Worm (Caenorhabditis elegans) whole organism, young adult: Measurements from ENCODE around the gene Y17G7B.12.

Experiments used
- B0035.1 ChIP-seq: sonication (generic microtip); optimal IDR thresholded peaks from 2 replicates; lab custom pipeline; 2016; ENCODE audit warnings: missing genetic modification characterization, mild to moderate bottlenecking, missing compliant biosample characterization, missing genotype, missing genetic modification reagents
- C06A6.2 ChIP-seq: fragments of 200-800 bp; sonication (Bioruptor generic); conservative IDR thresholded peaks from 2 replicates; pipeline ENCODE4 v1.3.6; 2022; ENCODE audit warnings: missing genetic modification characterization, missing compliant biosample characterization
- D2030.7 ChIP-seq: fragments of 200-800 bp; sonication (Bioruptor generic); IDR thresholded peaks from 2 replicates; pipeline ENCODE4 v1.3.6; 2022; ENCODE audit warnings: missing genetic modification reagents, missing genetic modification characterization, missing compliant biosample characterization
- F10E7.11 ChIP-seq: sonication (generic microtip); optimal IDR thresholded peaks from 2 replicates; lab custom pipeline; 2017; ENCODE audit warnings: mild to moderate bottlenecking, missing genetic modification characterization, moderate library complexity, missing compliant biosample characterization
- F22D6.2 ChIP-seq: sonication (generic microtip); optimal IDR thresholded peaks from 2 replicates; lab custom pipeline; 2016; ENCODE audit warnings: mild to moderate bottlenecking, missing genetic modification characterization, missing compliant biosample characterization
- F57A8.1 ChIP-seq: fragments of 200-800 bp; sonication (Bioruptor generic); optimal IDR thresholded peaks from 2 replicates; lab custom pipeline; 2018; ENCODE audit warnings: mild to moderate bottlenecking, missing genetic modification characterization, moderate library complexity, missing compliant biosample characterization
- Y53G8AR.9 ChIP-seq: fragments of 200-800 bp; sonication (Bioruptor generic); conservative IDR thresholded peaks from 2 replicates; pipeline ENCODE4 v1.3.6; 2022; ENCODE audit warnings: missing genetic modification reagents, missing genetic modification characterization, missing compliant biosample characterization
- ama-1 ChIP-seq, 3 experiments: fragments of 150-350 bp in 1 of 3; sonication (generic microtip) in 2 of 3; optimal IDR thresholded peaks; 2 replicates each; lab custom pipeline; 2014 to 2018; ENCODE audit warnings: missing biosample characterization in 2 of 3, missing genetic modification characterization in 2 of 3, missing genetic modification reagents in 2 of 3
- atf-7 ChIP-seq: sonication (generic microtip); optimal IDR thresholded peaks from 2 replicates; lab custom pipeline; 2017; ENCODE audit warnings: mild to moderate bottlenecking, missing genetic modification characterization, missing compliant biosample characterization
- athp-1 ChIP-seq: sonication (generic microtip); optimal IDR thresholded peaks from 2 replicates; lab custom pipeline; 2017; ENCODE audit warnings: mild to moderate bottlenecking, missing genetic modification characterization, missing compliant biosample characterization
- bed-2 ChIP-seq: fragments of 200-800 bp; sonication (Bioruptor generic); IDR thresholded peaks from 2 replicates; pipeline ENCODE4 v1.3.6; 2022; ENCODE audit warnings: missing genetic modification reagents, missing genetic modification characterization, missing compliant biosample characterization
- cebp-1 ChIP-seq, 2 experiments: fragments of 200-800 bp in 1 of 2; sonication (Bioruptor generic) in 1 of 2; sonication (generic microtip) in 1 of 2; IDR thresholded peaks in 1 of 2; optimal IDR thresholded peaks in 1 of 2; 2 replicates each; pipeline versions ENCODE4 v1.3.6 to Lab custom; 2017 to 2022; ENCODE audit warnings: missing compliant biosample characterization in 2 of 2, missing genetic modification characterization in 2 of 2, mild to moderate bottlenecking in 1 of 2, missing genetic modification reagents in 1 of 2, moderate library complexity in 1 of 2
- ceh-100 ChIP-seq: fragments of 200-800 bp; sonication (Bioruptor generic); IDR thresholded peaks from 2 replicates; pipeline ENCODE4 v1.3.6; 2022; ENCODE audit warnings: missing genetic modification reagents, missing genetic modification characterization, missing compliant biosample characterization
- ceh-79 ChIP-seq: sonication (generic microtip); optimal IDR thresholded peaks from 2 replicates; lab custom pipeline; 2017; ENCODE audit warnings: mild to moderate bottlenecking, missing genetic modification characterization, missing compliant biosample characterization
- ceh-91 ChIP-seq: fragments of 200-800 bp; sonication (Bioruptor generic); IDR thresholded peaks from 2 replicates; pipeline ENCODE4 v1.3.6; 2022; ENCODE audit warnings: missing genetic modification reagents, missing genetic modification characterization, missing compliant biosample characterization
- chd-7 ChIP-seq: sonication (generic microtip); optimal IDR thresholded peaks from 2 replicates; lab custom pipeline; 2016; ENCODE audit warnings: mild to moderate bottlenecking, missing genetic modification characterization, moderate library complexity, missing compliant biosample characterization
- die-1 ChIP-seq: sonication (generic microtip); optimal IDR thresholded peaks from 2 replicates; lab custom pipeline; 2016; ENCODE audit warnings: missing genotype, mild to moderate bottlenecking, missing genetic modification characterization, missing compliant biosample characterization
- dox-1 ChIP-seq: fragments of 200-800 bp; sonication (Bioruptor generic); IDR thresholded peaks from 2 replicates; pipeline ENCODE4 v1.3.6; 2022; ENCODE audit warnings: missing genetic modification reagents, missing genetic modification characterization, missing compliant biosample characterization
- efl-1 ChIP-seq: fragments of 150-350 bp; optimal IDR thresholded peaks from 2 replicates; lab custom pipeline; 2014; ENCODE audit warnings: missing biosample characterization, missing genetic modification reagents, missing genetic modification characterization
- egl-18 ChIP-seq: fragments of 200-800 bp; sonication (Bioruptor generic); IDR thresholded peaks from 2 replicates; pipeline ENCODE4 v1.3.6; 2022; ENCODE audit warnings: missing genetic modification reagents, missing genetic modification characterization, missing compliant biosample characterization
- egl-44 ChIP-seq: fragments of 200-800 bp; sonication (Bioruptor generic); IDR thresholded peaks from 2 replicates; pipeline ENCODE4 v1.3.6; 2022; ENCODE audit warnings: missing genetic modification reagents, missing genetic modification characterization, missing compliant biosample characterization
- gei-17 ChIP-seq: fragments of 200-800 bp; sonication (Bioruptor generic); optimal IDR thresholded peaks from 2 replicates; lab custom pipeline; 2018; ENCODE audit warnings: mild to moderate bottlenecking, missing genetic modification characterization, missing compliant biosample characterization
- him-1 ChIP-seq: sonication (generic microtip); optimal IDR thresholded peaks from 2 replicates; lab custom pipeline; 2016; ENCODE audit warnings: missing genotype, missing genetic modification reagents, missing genetic modification characterization, missing compliant biosample characterization
- hlh-12 ChIP-seq: sonication (generic microtip); optimal IDR thresholded peaks from 2 replicates; lab custom pipeline; 2016; ENCODE audit warnings: missing genetic modification characterization, missing compliant biosample characterization
- lag-1 ChIP-seq: fragments of 200-800 bp; sonication (Bioruptor generic); IDR thresholded peaks from 2 replicates; pipeline ENCODE4 v1.3.6; 2022; ENCODE audit warnings: missing genetic modification reagents, missing genetic modification characterization, missing compliant biosample characterization
- lin-26 ChIP-seq: fragments of 200-800 bp; sonication (Bioruptor generic); IDR thresholded peaks from 2 replicates; pipeline ENCODE4 v1.3.6; 2022; ENCODE audit warnings: missing genetic modification reagents, missing genetic modification characterization, missing compliant biosample characterization
- lin-40 ChIP-seq: sonication (generic microtip); optimal IDR thresholded peaks from 2 replicates; lab custom pipeline; 2016; ENCODE audit warnings: missing genetic modification characterization, mild to moderate bottlenecking, missing compliant biosample characterization, missing genotype, missing genetic modification reagents
- lir-1 ChIP-seq: fragments of 200-800 bp; sonication (Bioruptor generic); conservative IDR thresholded peaks from 2 replicates; pipeline ENCODE4 v1.3.6; 2022; ENCODE audit warnings: missing genetic modification reagents, missing genetic modification characterization, missing compliant biosample characterization
- lsl-1 ChIP-seq: fragments of 200-800 bp; sonication (Bioruptor generic); optimal IDR thresholded peaks from 2 replicates; lab custom pipeline; 2018; ENCODE audit warnings: mild to moderate bottlenecking, missing genetic modification characterization, moderate library complexity, missing compliant biosample characterization
- madf-8 ChIP-seq: fragments of 200-800 bp; sonication (Bioruptor generic); conservative IDR thresholded peaks from 2 replicates; pipeline ENCODE4 v1.3.6; 2022; ENCODE audit warnings: missing genetic modification reagents, missing genetic modification characterization, missing compliant biosample characterization
- nfyb-1 ChIP-seq: fragments of 200-800 bp; sonication (Bioruptor generic); IDR thresholded peaks from 2 replicates; pipeline ENCODE4 v1.3.6; 2022; ENCODE audit warnings: missing genetic modification reagents, missing genetic modification characterization, missing compliant biosample characterization
- nhr-80 ChIP-seq: sonication (generic microtip); optimal IDR thresholded peaks from 2 replicates; lab custom pipeline; 2016; ENCODE audit warnings: missing genetic modification characterization, missing compliant biosample characterization
- repo-1 ChIP-seq: sonication (generic microtip); optimal IDR thresholded peaks from 2 replicates; lab custom pipeline; 2017; ENCODE audit warnings: mild to moderate bottlenecking, missing genetic modification characterization, missing compliant biosample characterization
- rpc-1 ChIP-seq, 2 experiments: fragments of 150-350 bp in 1 of 2; sonication (generic microtip) in 1 of 2; optimal IDR thresholded peaks; 2 replicates each; lab custom pipeline; 2014 to 2018; ENCODE audit warnings: missing biosample characterization in 1 of 2, missing genetic modification characterization in 1 of 2, missing genetic modification reagents in 1 of 2, missing genotype in 1 of 2
- snpc-1.3 ChIP-seq: sonication (generic microtip); optimal IDR thresholded peaks from 2 replicates; lab custom pipeline; 2017; ENCODE audit warnings: missing genetic modification characterization, mild to moderate bottlenecking, missing compliant biosample characterization, antibody characterized with exemption, moderate library complexity, missing genotype, missing genetic modification reagents; ENCODE audit not compliant: insufficient read depth
- somi-1 ChIP-seq: fragments of 200-800 bp; sonication (Bioruptor generic); optimal IDR thresholded peaks from 2 replicates; lab custom pipeline; 2018; ENCODE audit warnings: mild to moderate bottlenecking, missing genetic modification characterization, missing compliant biosample characterization
- tlf-1 ChIP-seq: fragments of 200-800 bp; sonication (Bioruptor generic); optimal IDR thresholded peaks from 2 replicates; lab custom pipeline; 2018; ENCODE audit warnings: mild to moderate bottlenecking, missing genetic modification characterization, missing compliant biosample characterization
- zfh-2 ChIP-seq: fragments of 200-800 bp; sonication (Bioruptor generic); conservative IDR thresholded peaks from 2 replicates; pipeline ENCODE4 v1.3.6; 2022; ENCODE audit warnings: missing genetic modification reagents, missing genetic modification characterization, missing compliant biosample characterization
- zim-3 ChIP-seq: sonication (generic microtip); optimal IDR thresholded peaks from 2 replicates; lab custom pipeline; 2017; ENCODE audit warnings: mild to moderate bottlenecking, missing genetic modification characterization, moderate library complexity, missing compliant biosample characterization
- ztf-3 ChIP-seq: fragments of 200-800 bp; sonication (Bioruptor generic); optimal IDR thresholded peaks from 2 replicates; lab custom pipeline; 2018; ENCODE audit warnings: mild to moderate bottlenecking, missing genetic modification characterization, missing compliant biosample characterization

Gene Y17G7B.12

DNA sequence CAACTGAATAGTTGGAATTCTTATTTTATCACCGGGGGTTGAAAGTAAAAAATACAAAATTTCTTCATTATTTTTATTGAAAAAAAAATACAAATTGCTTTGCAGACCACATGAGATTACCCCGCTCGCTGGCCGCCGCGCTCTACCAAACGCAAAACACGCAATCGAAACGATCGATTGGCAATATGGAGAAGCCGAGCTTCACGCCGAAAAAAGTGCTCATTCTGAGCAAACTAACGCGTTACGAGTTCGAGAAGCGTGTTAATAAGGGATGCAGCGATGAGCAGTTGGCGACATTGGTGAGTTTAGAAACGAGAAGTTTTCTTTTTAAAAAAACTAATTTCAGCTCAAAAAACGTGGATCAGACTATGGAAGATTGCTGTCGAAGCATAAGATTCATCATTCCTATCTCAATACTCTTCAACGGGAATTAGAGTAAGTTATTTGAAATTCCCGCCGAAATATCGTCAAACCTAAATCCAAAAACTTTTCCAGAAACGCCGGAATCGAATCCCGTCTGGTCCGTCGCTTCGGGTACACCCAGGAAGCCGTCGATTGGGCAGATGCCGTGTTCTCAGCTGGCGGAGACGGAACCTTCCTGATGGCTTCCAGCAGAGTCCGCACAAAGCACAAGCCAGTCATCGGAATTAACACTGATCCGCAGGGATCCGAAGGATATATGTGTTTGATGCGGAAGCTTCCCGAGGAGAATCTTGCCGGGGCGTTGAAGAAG lies 31.9 kb downstream of the Y17G7B.12 start (continued):
- TF ChIP-seq zim-3 (tag; lab: Kevin White, UChicago) (no peak), C06A6.2 (GFP tag; lab: Robert Waterston, UW) (no peak), hlh-12 (tag; lab: Kevin White, UChicago) (no peak), F10E7.11 (no peak), egl-18 (no peak), nhr-80 (tag; lab: Kevin White, UChicago) (no peak), ceh-100 (no peak), F57A8.1 (no peak), egl-44 (GFP tag; lab: Robert Waterston, UW) (no peak), ceh-79 (no peak), die-1 (tag; lab: Kevin White, UChicago) (no peak), tlf-1 (peak; percentile 1), zfh-2 (GFP tag; lab: Robert Waterston, UW) (peak; percentile 67), ztf-3 (GFP tag; lab: Kevin White, UChicago) (no peak), B0035.1 (no peak), nfyb-1 (peak; percentile 56; the same call in 1 of the 2 replicates), Y53G8AR.9 (GFP tag; lab: Robert Waterston, UW) (0 out of 2 replicates have a peak, but pooled peaks have one; percentile 8), bed-2 (GFP tag; lab: Robert Waterston, UW) (no peak), dox-1 (no peak), ceh-91 (GFP tag; lab: Robert Waterston, UW) (no peak), madf-8 (GFP tag; lab: Robert Waterston, UW) (no peak), lin-26 (GFP tag; lab: Robert Waterston, UW) (0 out of 2 replicates have a peak, but pooled peaks have one; percentile 24), cebp-1 (GFP tag; IDR thresholded peaks at IDR 0.05; lab: Robert Waterston, UW) (no peak), cebp-1 (tag; optimal IDR thresholded peaks at IDR 0.05; lab: Kevin White, UChicago) (no peak), lin-40 (tag; lab: Kevin White, UChicago) (no peak), gei-17 (no peak), lag-1 (no peak), ama-1 (optimal IDR thresholded peaks at IDR 0.05; lab: Kevin White, UChicago) (peak; percentile 50), ama-1 (GFP tag; optimal IDR thresholded peaks at IDR 0.05; lab: Kevin White, UChicago) (no peak), somi-1 (GFP tag; lab: Kevin White, UChicago) (peak; percentile 3), chd-7 (tag; lab: Kevin White, UChicago) (no peak), lsl-1 (GFP tag; lab: Kevin White, UChicago) (no peak), repo-1 (tag; lab: Kevin White, UChicago) (peak; percentile 39), efl-1 (GFP tag; lab: Kevin White, UChicago) (no peak), athp-1 (no peak), atf-7 (no peak), lir-1 (GFP tag; lab: Robert Waterston, UW) (no peak), him-1 (no peak), rpc-1 (optimal IDR thresholded peaks at IDR 0.05; lab: Kevin White, UChicago) (no peak), rpc-1 (tag; optimal IDR thresholded peaks at IDR 0.05; lab: Kevin White, UChicago) (no peak), D2030.7 (GFP tag; lab: Robert Waterston, UW) (no peak), snpc-1.3 (tag; lab: Kevin White, UChicago) (no peak), F22D6.2 (tag; lab: Kevin White, UChicago) (no peak)
- TF ChIP-seq, all 124 proteins: peak for 10
